Worm (Caenorhabditis elegans) whole organism, L4/young adult: ENCODE data around the gene srsx-29.

Source experiments
- W03F9.2 ChIP-seq: fragments of 150-350 bp; optimal IDR thresholded peaks from 2 replicates; lab custom pipeline; 2014; ENCODE audit warnings: missing biosample characterization, missing genetic modification characterization
- him-1 ChIP-seq: sonication (generic microtip); optimal IDR thresholded peaks from 2 replicates; lab custom pipeline; 2016; ENCODE audit warnings: missing genotype, missing genetic modification reagents, missing genetic modification characterization, missing compliant biosample characterization

- TF ChIP-seq him-1 (tag; lab: Kevin White, UChicago) (no peak), W03F9.2 (tag; lab: Kevin White, UChicago) (no peak)
Observed at ce11 chrV:10149728-10150127, 5.1 kb upstream of the srsx-29 start, which contains the start of gene srsx-27.
